Worm (Caenorhabditis elegans): ENCODE data around the gene clec-170.

DNA sequence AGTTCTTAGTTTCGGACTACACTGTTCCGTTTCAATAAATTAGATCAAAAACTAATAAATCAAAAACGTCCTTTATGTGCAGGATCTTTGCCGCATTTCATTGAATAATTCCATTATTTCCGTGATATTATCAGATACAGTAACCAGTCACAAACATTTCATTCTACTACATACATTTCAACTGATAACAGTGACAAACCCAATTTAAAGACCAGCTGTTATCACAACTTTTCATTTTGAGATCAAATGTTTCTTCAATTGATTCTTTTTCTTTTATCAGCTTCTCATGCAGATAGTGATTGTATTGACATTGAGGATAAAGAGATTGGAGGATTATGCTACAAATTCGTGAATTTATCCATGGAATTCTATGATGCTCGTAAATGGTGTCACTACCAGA, 9.9 kb upstream of the clec-170 start, which contains the start of gene clec-168:
- TF ChIP-seq sem-4 (tag; optimal IDR thresholded peaks at IDR 0.05) (no peak), unc-62 (GFP tag; optimal IDR thresholded peaks at IDR 0.05) (no peak), mdl-1 (tag; optimal IDR thresholded peaks at IDR 0.05) (no peak), ceh-82 (tag; optimal IDR thresholded peaks at IDR 0.05) (no peak), lin-13 (GFP tag; optimal IDR thresholded peaks at IDR 0.05) (no peak), elt-3 (tag; optimal IDR thresholded peaks at IDR 0.05) (no peak)
